Worm (Caenorhabditis elegans) whole organism, L4 larva: ENCODE data around the gene pacs-1.

Experiments used
- R02D3.7 ChIP-seq: fragments of 150-350 bp; sonication (generic microtip); optimal IDR thresholded peaks from 3 replicates; lab custom pipeline; 2014; ENCODE audit warnings: missing biosample characterization, missing genetic modification characterization
- T26A8.4 ChIP-seq: fragments of 200-800 bp; sonication (Bioruptor generic); IDR thresholded peaks from 2 replicates; pipeline ENCODE4 v1.3.6; 2022; ENCODE audit warnings: missing genetic modification characterization, missing compliant biosample characterization
- ama-1 ChIP-seq: fragments of 150-350 bp; optimal IDR thresholded peaks from 2 replicates; lab custom pipeline; 2014; ENCODE audit warnings: inconsistent platforms, mixed read lengths
- lin-13 ChIP-seq: fragments of 150-350 bp; optimal IDR thresholded peaks from 2 replicates; lab custom pipeline; 2014; ENCODE audit warnings: missing biosample characterization, missing genetic modification reagents, missing genetic modification characterization
- lin-39 ChIP-seq: fragments of 150-350 bp; optimal IDR thresholded peaks from 2 replicates; lab custom pipeline; 2014; ENCODE audit warnings: missing biosample characterization, missing genetic modification reagents, missing genetic modification characterization
- madf-5 ChIP-seq, 2 experiments: fragments of 200-800 bp; sonication (Bioruptor generic); IDR thresholded peaks; 2 replicates each; pipeline ENCODE4 v1.3.6; 2022; ENCODE audit warnings: missing compliant biosample characterization in 2 of 2, missing genetic modification characterization in 2 of 2
- nhr-11 ChIP-seq: fragments of 150-350 bp; optimal IDR thresholded peaks from 2 replicates; lab custom pipeline; 2014; ENCODE audit warnings: missing biosample characterization, missing genetic modification characterization
- nhr-237 ChIP-seq: sonication (generic microtip); optimal IDR thresholded peaks from 2 replicates; lab custom pipeline; 2017; ENCODE audit warnings: missing biosample characterization, missing genetic modification characterization
- snpc-4 ChIP-seq: fragments of 150-350 bp; optimal IDR thresholded peaks from 2 replicates; lab custom pipeline; 2014; ENCODE audit warnings: missing biosample characterization, missing genetic modification characterization
- unc-39 ChIP-seq: sonication (generic microtip); optimal IDR thresholded peaks from 2 replicates; lab custom pipeline; 2017; ENCODE audit warnings: missing biosample characterization, missing genetic modification characterization
- zfp-3 ChIP-seq: fragments of 200-800 bp; sonication (Bioruptor generic); conservative IDR thresholded peaks from 2 replicates; pipeline ENCODE4 v1.3.6; 2022; ENCODE audit warnings: missing genetic modification reagents, missing genetic modification characterization, missing compliant biosample characterization

ce11 chrV:9163897-9164296, 53.2 kb downstream of the pacs-1 start:
- TF ChIP-seq ama-1 (lab: Kevin White, UChicago) (peak; percentile 98), nhr-237 (no peak), zfp-3 (GFP tag; lab: Robert Waterston, UW) (no peak), unc-39 (tag; lab: Kevin White, UChicago) (no peak), lin-13 (GFP tag; lab: Kevin White, UChicago) (no peak), nhr-11 (tag; lab: Kevin White, UChicago) (no peak), T26A8.4 (GFP tag; lab: Robert Waterston, UW) (0 out of 2 replicates have a peak, but pooled peaks have one; percentile 52), lin-39 (tag; lab: Kevin White, UChicago) (no peak), snpc-4 (tag; lab: Kevin White, UChicago) (no peak), madf-5 (GFP tag; IDR thresholded peaks at IDR 0.05; lab: Robert Waterston, UW) (no peak), R02D3.7 (no peak)
